Fruit fly (Drosophila melanogaster) Kc167 (cell line): Measurements from ENCODE around the gene DppIII.

Experiments
- Sin3A ChIP-seq: fragments of >200 bp; optimal IDR thresholded peaks from 2 replicates; lab custom pipeline; 2018; ENCODE audit warnings: missing external identifiers
- h ChIP-seq: fragments of >200 bp; optimal IDR thresholded peaks from 3 replicates; lab custom pipeline; 2018; ENCODE audit warnings: missing external identifiers
- psq ChIP-seq: fragments of >200 bp; optimal IDR thresholded peaks from 2 replicates; lab custom pipeline; 2017; ENCODE audit warnings: missing external identifiers
- ttk ChIP-seq: sonication (Bioruptor generic); optimal IDR thresholded peaks from 2 replicates; lab custom pipeline; 2017; ENCODE audit warnings: missing external identifiers

- TF ChIP-seq h (lab: Kevin White, UChicago) (no peak), psq (no peak), Sin3A (lab: Kevin White, UChicago) (no peak), ttk (lab: Kevin White, UChicago) (no peak)
Measured at dm6 chr3R:8324016-8324415, 20.2 kb upstream of the DppIII start, which contains the start of gene CG7443.
